Fruit fly (Drosophila melanogaster): ENCODE data around the gene CG43175.

DNA sequence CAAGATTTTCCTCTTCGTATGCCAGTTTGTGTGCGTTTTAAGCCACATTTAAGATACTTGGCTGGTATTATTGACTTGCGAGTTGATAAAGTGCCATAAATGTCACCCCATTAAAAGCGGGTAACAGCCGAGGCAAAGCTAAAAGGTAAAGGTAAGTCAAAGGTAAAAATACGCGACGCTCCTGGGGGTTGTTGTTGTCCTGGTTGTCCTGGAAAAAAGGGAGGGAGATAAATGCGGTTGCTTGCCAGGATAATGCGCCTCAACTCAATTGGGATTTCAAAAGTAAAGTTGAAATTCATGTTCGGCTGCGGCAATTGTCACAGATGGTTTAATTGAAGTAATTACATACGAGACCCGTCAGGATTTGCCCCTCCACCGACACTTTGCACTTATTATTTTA is 37.0 kb upstream of the CG43175 start:
- no peak for TF ChIP-seq EcR (GFP tag; optimal IDR thresholded peaks at IDR 0.05)
- no peak for TF ChIP-seq usp (GFP tag; optimal IDR thresholded peaks at IDR 0.05)
- TF ChIP-seq psq (optimal IDR thresholded peaks at IDR 0.05) = no peak
- TF ChIP-seq CG8478 (optimal IDR thresholded peaks at IDR 0.05) = no peak

Measured in whole organism.